Worm (Caenorhabditis elegans) whole organism, L1 larva: Measurements from ENCODE around the gene smz-1.

Experiments used
- ceh-63 ChIP-seq: fragments of 200-800 bp; sonication (Bioruptor generic); optimal IDR thresholded peaks from 2 replicates; lab custom pipeline; 2018; ENCODE audit warnings: mild to moderate bottlenecking, missing genetic modification characterization, missing compliant biosample characterization
- ceh-8 ChIP-seq: fragments of 200-800 bp; sonication (Bioruptor generic); optimal IDR thresholded peaks from 2 replicates; lab custom pipeline; 2018; ENCODE audit warnings: mild to moderate bottlenecking, missing genetic modification characterization, moderate library complexity, missing compliant biosample characterization
- egl-27 ChIP-seq, 2 experiments: fragments of 150-350 bp in 1 of 2; sonication (generic microtip); optimal IDR thresholded peaks; 3 replicates each; lab custom pipeline; 2017 to 2018; ENCODE audit warnings: missing biosample characterization in 2 of 2, missing genetic modification characterization in 2 of 2, missing genetic modification reagents in 2 of 2
- fkh-10 ChIP-seq: sonication (generic microtip); optimal IDR thresholded peaks from 2 replicates; lab custom pipeline; 2017; ENCODE audit warnings: missing biosample characterization, missing genetic modification reagents, missing genetic modification characterization
- fos-1 ChIP-seq: fragments of 150-350 bp; optimal IDR thresholded peaks from 2 replicates; lab custom pipeline; 2014; ENCODE audit warnings: missing biosample characterization, missing genetic modification characterization
- lin-13 ChIP-seq: fragments of 150-350 bp; optimal IDR thresholded peaks from 2 replicates; lab custom pipeline; 2014; ENCODE audit warnings: missing biosample characterization, missing genetic modification reagents, missing genetic modification characterization
- lin-39 ChIP-seq: fragments of 150-350 bp; optimal IDR thresholded peaks from 2 replicates; lab custom pipeline; 2014; ENCODE audit warnings: missing biosample characterization, missing genetic modification reagents, missing genetic modification characterization
- mep-1 ChIP-seq: fragments of 150-350 bp; optimal IDR thresholded peaks from 2 replicates; lab custom pipeline; 2014; ENCODE audit warnings: missing biosample characterization, missing genetic modification characterization
- nhr-71 ChIP-seq: sonication (generic microtip); optimal IDR thresholded peaks from 2 replicates; lab custom pipeline; 2016; ENCODE audit warnings: mild to moderate bottlenecking, missing genetic modification characterization, moderate library complexity, missing compliant biosample characterization
- nhr-90 ChIP-seq: sonication (generic microtip); optimal IDR thresholded peaks from 2 replicates; lab custom pipeline; 2016; ENCODE audit warnings: mild to moderate bottlenecking, missing genetic modification characterization, missing compliant biosample characterization; ENCODE audit not compliant: poor library complexity
- skn-1 ChIP-seq: fragments of 150-350 bp; optimal IDR thresholded peaks from 2 replicates; lab custom pipeline; 2014; ENCODE audit warnings: missing biosample characterization, missing genetic modification characterization
- sox-4 ChIP-seq: sonication (generic microtip); optimal IDR thresholded peaks from 2 replicates; lab custom pipeline; 2016; ENCODE audit warnings: missing genetic modification characterization, missing compliant biosample characterization
- zag-1 ChIP-seq: fragments of 150-350 bp; optimal IDR thresholded peaks from 2 replicates; lab custom pipeline; 2014; ENCODE audit warnings: missing biosample characterization, missing genetic modification characterization

- TF ChIP-seq zag-1 (tag; lab: Kevin White, UChicago) (no peak), nhr-71 (tag; lab: Kevin White, UChicago) (no peak), skn-1 (no peak), fos-1 (tag; lab: Kevin White, UChicago) (no peak), lin-39 (tag; lab: Kevin White, UChicago) (no peak), sox-4 (tag; lab: Kevin White, UChicago) (no peak), nhr-90 (no peak), ceh-63 (GFP tag; lab: Kevin White, UChicago) (no peak), ceh-8 (GFP tag; lab: Kevin White, UChicago) (no peak), lin-13 (no peak), fkh-10 (GFP tag; lab: Kevin White, UChicago) (no peak), mep-1 (tag; lab: Kevin White, UChicago) (no peak), egl-27 (tag; optimal IDR thresholded peaks at IDR 0.05; lab: Kevin White, UChicago) (no peak)
These were observed 46.2 kb upstream of the smz-1 start, which contains the start of gene dsb-1 for ce11 chrIV:12408625-12409024.
